Worm (Caenorhabditis elegans) whole organism, L4 larva: Measurements from ENCODE around the gene pals-24.

ENCODE experiments used
- F10B5.3 ChIP-seq: sonication (generic microtip); optimal IDR thresholded peaks from 2 replicates; lab custom pipeline; 2016; ENCODE audit warnings: mild to moderate bottlenecking, missing genetic modification characterization, missing compliant biosample characterization
- F49E8.2 ChIP-seq: sonication (generic microtip); optimal IDR thresholded peaks from 2 replicates; lab custom pipeline; 2016; ENCODE audit warnings: missing compliant biosample characterization, mild to moderate bottlenecking, missing genetic modification characterization, borderline replicate concordance
- ZK546.5 ChIP-seq, 2 experiments: sonication (generic microtip); optimal IDR thresholded peaks; 2 replicates each; lab custom pipeline; 2017; ENCODE audit warnings: missing biosample characterization in 2 of 2, missing genetic modification characterization in 2 of 2
- daf-19 ChIP-seq: fragments of 200-800 bp; sonication (Bioruptor generic); conservative IDR thresholded peaks from 2 replicates; pipeline ENCODE4 v1.3.6; 2022; ENCODE audit warnings: missing genetic modification characterization, missing compliant biosample characterization
- daf-8 ChIP-seq: fragments of 200-800 bp; sonication (Bioruptor generic); IDR thresholded peaks from 2 replicates; pipeline ENCODE4 v1.3.6; 2022; ENCODE audit warnings: missing genetic modification characterization, missing compliant biosample characterization
- lin-13 ChIP-seq: fragments of 150-350 bp; optimal IDR thresholded peaks from 2 replicates; lab custom pipeline; 2014; ENCODE audit warnings: missing biosample characterization, missing genetic modification reagents, missing genetic modification characterization
- madf-9 ChIP-seq: fragments of 200-800 bp; sonication (Bioruptor generic); conservative IDR thresholded peaks from 2 replicates; pipeline ENCODE4 v1.3.6; 2022; ENCODE audit warnings: missing genetic modification reagents, missing genetic modification characterization, missing compliant biosample characterization
- mdl-1 ChIP-seq, 2 experiments: fragments of 150-350 bp in 1 of 2; sonication (generic microtip) in 1 of 2; optimal IDR thresholded peaks; 2 replicates each; lab custom pipeline; 2014 to 2017; ENCODE audit warnings: missing biosample characterization in 2 of 2, missing genetic modification characterization in 2 of 2
- nhr-6 ChIP-seq: fragments of 150-350 bp; optimal IDR thresholded peaks from 2 replicates; lab custom pipeline; 2014; ENCODE audit warnings: missing biosample characterization, missing genetic modification characterization
- nhr-76 ChIP-seq: fragments of 150-350 bp; optimal IDR thresholded peaks from 2 replicates; lab custom pipeline; 2014; ENCODE audit warnings: missing biosample characterization, missing genetic modification characterization
- nhr-77 ChIP-seq: fragments of 150-350 bp; optimal IDR thresholded peaks from 2 replicates; lab custom pipeline; 2014; ENCODE audit warnings: missing biosample characterization, missing genetic modification characterization
- pqm-1 ChIP-seq: sonication (generic microtip); optimal IDR thresholded peaks from 2 replicates; lab custom pipeline; 2017; ENCODE audit warnings: missing biosample characterization, missing genetic modification characterization

ce11 chrIII:134194-134593, 14.0 kb downstream of the pals-24 start, which contains the start of gene pals-25:
- no peak for TF ChIP-seq F10B5.3 (tag; lab: Kevin White, UChicago)
- no peak for TF ChIP-seq daf-8 (GFP tag; lab: Robert Waterston, UW)
- no peak for TF ChIP-seq mdl-1 (tag; optimal IDR thresholded peaks at IDR 0.05; lab: Kevin White, UChicago)
- TF ChIP-seq pqm-1: no peak
- TF ChIP-seq nhr-6: no peak
- TF ChIP-seq lin-13 (GFP tag; lab: Kevin White, UChicago): no peak
- TF ChIP-seq ZK546.5 (tag; optimal IDR thresholded peaks at IDR 0.05; lab: Kevin White, UChicago): no peak
- TF ChIP-seq F49E8.2: no peak
- TF ChIP-seq daf-19 (GFP tag; lab: Robert Waterston, UW): no peak
- TF ChIP-seq nhr-77 (tag; lab: Kevin White, UChicago): no peak
- TF ChIP-seq madf-9 (GFP tag; lab: Robert Waterston, UW): no peak
- TF ChIP-seq nhr-76 (tag; lab: Kevin White, UChicago): no peak
